Worm (Caenorhabditis elegans): ENCODE results near the gene Y57G11C.499.
"Not testable (repeated sequence)": the region's sequence is repeated elsewhere in the genome, so short reads cannot be mapped to it uniquely, and the experiment has no call there.

DNA sequence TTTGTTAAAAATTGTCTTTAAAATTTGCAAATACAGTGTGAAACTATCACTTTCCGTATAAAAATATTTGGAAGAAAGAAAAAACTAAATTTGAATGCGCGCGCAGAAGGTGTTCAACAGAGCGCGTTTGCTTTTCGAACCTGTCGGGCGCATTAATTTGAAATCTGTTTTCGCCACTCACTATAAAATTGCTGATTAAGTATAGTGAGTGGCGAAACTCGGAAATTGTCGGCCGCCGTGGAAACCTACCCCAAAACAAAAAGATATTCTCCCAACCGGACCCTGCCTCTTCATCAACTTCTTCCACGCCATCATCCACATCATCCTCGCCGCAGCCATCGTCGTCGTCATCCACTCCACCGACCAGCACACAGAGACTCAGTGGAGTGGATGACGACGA lies 25.8 kb upstream of the Y57G11C.499 start:
- not testable (repeated sequence) for TF ChIP-seq ZK546.5 (tag; optimal IDR thresholded peaks at IDR 0.05); nhr-77 (tag; optimal IDR thresholded peaks at IDR 0.05); nhr-12 (tag; optimal IDR thresholded peaks at IDR 0.05); ama-1 (optimal IDR thresholded peaks at IDR 0.05); hmg-11 (tag; optimal IDR thresholded peaks at IDR 0.05); lin-15B (tag; optimal IDR thresholded peaks at IDR 0.05); elt-1 (tag; optimal IDR thresholded peaks at IDR 0.05); unc-39 (tag; optimal IDR thresholded peaks at IDR 0.05); ceh-82 (tag; optimal IDR thresholded peaks at IDR 0.05)
- TF ChIP-seq snpc-4 (tag; optimal IDR thresholded peaks at IDR 0.05): peak; percentile 38
